Worm (Caenorhabditis elegans) whole organism, L4/young adult: ENCODE data around the gene T05A8.3.

ENCODE experiments used
- W03F9.2 ChIP-seq: fragments of 150-350 bp; optimal IDR thresholded peaks from 2 replicates; lab custom pipeline; 2014; ENCODE audit warnings: missing biosample characterization, missing genetic modification characterization
- dao-5 ChIP-seq: sonication (generic microtip); optimal IDR thresholded peaks from 2 replicates; lab custom pipeline; 2016; ENCODE audit warnings: missing genotype, missing genetic modification characterization, moderate library complexity, missing compliant biosample characterization
- him-1 ChIP-seq: sonication (generic microtip); optimal IDR thresholded peaks from 2 replicates; lab custom pipeline; 2016; ENCODE audit warnings: missing genotype, missing genetic modification reagents, missing genetic modification characterization, missing compliant biosample characterization

DNA sequence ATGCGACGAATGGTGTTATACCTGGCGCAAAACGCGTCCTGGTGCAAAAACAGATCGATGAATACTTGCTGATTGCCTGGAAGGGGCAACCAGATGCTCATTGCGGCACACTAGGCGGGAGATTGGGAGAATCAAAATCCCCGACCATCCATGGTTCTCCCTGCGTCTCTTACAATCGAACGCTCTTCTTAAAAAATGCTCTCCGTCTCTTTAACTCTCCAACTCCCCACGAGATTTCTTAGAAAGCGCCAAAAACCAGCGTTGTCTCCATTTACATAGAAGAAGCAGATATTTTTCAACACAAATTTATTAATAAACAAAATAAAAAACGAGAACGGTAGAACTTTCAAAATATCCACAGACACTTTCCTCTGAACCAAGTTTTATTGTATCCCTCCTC is 36.1 kb downstream of the T05A8.3 start, which contains the start of gene F34D6.1:
- TF ChIP-seq him-1 (tag; lab: Kevin White, UChicago) (no peak), dao-5 (tag; lab: Kevin White, UChicago) (no peak), W03F9.2 (tag; lab: Kevin White, UChicago) (no peak)
